Fruit fly (Drosophila melanogaster) whole organism, prepupa: ENCODE data around the gene CG2712.

Source experiments
- Blimp-1 ChIP-seq: fragments of 200-800 bp; sonication (Bioruptor generic); optimal IDR thresholded peaks from 3 replicates; lab custom pipeline; 2017; ENCODE audit warnings: missing biosample characterization, missing genetic modification characterization, mild to moderate bottlenecking, moderate library complexity, missing genetic modification reagents
- CG10631 ChIP-seq: fragments of 200-800 bp; sonication (Bioruptor generic); optimal IDR thresholded peaks from 2 replicates; lab custom pipeline; 2016; ENCODE audit warnings: missing biosample characterization, missing genetic modification characterization
- CG11294 ChIP-seq: fragments of 200-800 bp; sonication (Bioruptor generic); IDR thresholded peaks from 2 replicates; pipeline ENCODE4 v1.3.6; 2022; ENCODE audit warnings: missing biosample characterization, missing genetic modification characterization
- CG11902 ChIP-seq: fragments of 200-800 bp; sonication (Bioruptor generic); optimal IDR thresholded peaks from 3 replicates; lab custom pipeline; 2016; ENCODE audit warnings: missing biosample characterization, missing genetic modification characterization
- CG15336 ChIP-seq: fragments of 200-800 bp; sonication (Bioruptor generic); IDR thresholded peaks from 2 replicates; pipeline ENCODE4 v1.3.6; 2022; ENCODE audit warnings: missing biosample characterization, missing genetic modification characterization
- CG3032 ChIP-seq: fragments of 200-800 bp; optimal IDR thresholded peaks from 2 replicates; lab custom pipeline; 2019; ENCODE audit warnings: missing biosample characterization, mild to moderate bottlenecking, missing genetic modification characterization, moderate library complexity
- CG31627 ChIP-seq: fragments of 200-800 bp; sonication (Bioruptor generic); optimal IDR thresholded peaks from 3 replicates; lab custom pipeline; 2016; ENCODE audit warnings: missing biosample characterization, missing genetic modification characterization
- CG32006 ChIP-seq: fragments of 200-800 bp; sonication (Bioruptor generic); optimal IDR thresholded peaks from 3 replicates; lab custom pipeline; 2017; ENCODE audit warnings: missing biosample characterization, mild to moderate bottlenecking, missing genetic modification characterization
- CG3919 ChIP-seq: fragments of 200-800 bp; sonication (Bioruptor generic); optimal IDR thresholded peaks from 3 replicates; lab custom pipeline; 2016; ENCODE audit warnings: missing biosample characterization, missing genetic modification characterization
- CG4318 ChIP-seq: fragments of 200-800 bp; sonication (Bioruptor generic); optimal IDR thresholded peaks from 3 replicates; lab custom pipeline; 2017; ENCODE audit warnings: missing biosample characterization, mild to moderate bottlenecking, missing genetic modification characterization
- CG6163 ChIP-seq: fragments of 200-800 bp; sonication (Bioruptor generic); IDR thresholded peaks from 3 replicates; pipeline ENCODE4 v1.3.6; 2022; ENCODE audit warnings: missing biosample characterization, missing genetic modification characterization
- CG6792 ChIP-seq: fragments of 200-800 bp; sonication (Bioruptor generic); optimal IDR thresholded peaks from 3 replicates; lab custom pipeline; 2016; ENCODE audit warnings: missing biosample characterization, missing genetic modification characterization
- CG7368 ChIP-seq: fragments of 200-800 bp; sonication (Bioruptor generic); optimal IDR thresholded peaks from 3 replicates; lab custom pipeline; 2016; ENCODE audit warnings: missing biosample characterization, missing genetic modification characterization
- CG8119 ChIP-seq: fragments of 200-800 bp; sonication (Bioruptor generic); IDR thresholded peaks from 3 replicates; pipeline ENCODE4 v1.3.6; 2022; ENCODE audit warnings: missing biosample characterization, missing genetic modification characterization
- CG8319 ChIP-seq: fragments of 200-800 bp; sonication (Bioruptor generic); optimal IDR thresholded peaks from 3 replicates; lab custom pipeline; 2016; ENCODE audit warnings: missing biosample characterization, missing genetic modification characterization
- CG8632 ChIP-seq: fragments of 200-800 bp; sonication (Bioruptor generic); optimal IDR thresholded peaks from 3 replicates; lab custom pipeline; 2016; ENCODE audit warnings: missing biosample characterization, missing genetic modification characterization
- Eip78C ChIP-seq: fragments of 200-800 bp; sonication (Bioruptor generic); peaks from one replicate; lab custom pipeline; 2016; ENCODE audit warnings: missing biosample characterization, missing genetic modification characterization
- Ets96B ChIP-seq: fragments of 200-800 bp; optimal IDR thresholded peaks from 2 replicates; lab custom pipeline; 2019; ENCODE audit warnings: missing biosample characterization, mild to moderate bottlenecking, missing genetic modification characterization, moderate library complexity
- Gug ChIP-seq: fragments of 200-800 bp; sonication (Bioruptor generic); IDR thresholded peaks from 2 replicates; pipeline ENCODE4 v1.3.6; 2022; ENCODE audit warnings: missing biosample characterization, missing genetic modification characterization
- Hr39 ChIP-seq: fragments of 200-800 bp; sonication (Bioruptor generic); optimal IDR thresholded peaks from 2 replicates; lab custom pipeline; 2016; ENCODE audit warnings: missing biosample characterization, missing genetic modification characterization
- Lpt ChIP-seq: fragments of 200-800 bp; sonication (Bioruptor generic); optimal IDR thresholded peaks from 3 replicates; lab custom pipeline; 2016; ENCODE audit warnings: missing biosample characterization, missing genetic modification characterization
- Met ChIP-seq: fragments of 200-800 bp; sonication (Bioruptor generic); optimal IDR thresholded peaks from 3 replicates; lab custom pipeline; 2016; ENCODE audit warnings: missing biosample characterization, missing genetic modification characterization
- Smox ChIP-seq: fragments of 200-800 bp; sonication (Bioruptor generic); optimal IDR thresholded peaks from 3 replicates; lab custom pipeline; 2016; ENCODE audit warnings: missing biosample characterization, missing genetic modification characterization
- Sox102F ChIP-seq: fragments of 200-800 bp; sonication (Bioruptor generic); optimal IDR thresholded peaks from 2 replicates; lab custom pipeline; 2016; ENCODE audit warnings: missing biosample characterization, mild to moderate bottlenecking, missing genetic modification characterization
- Sox14 ChIP-seq: fragments of 200-800 bp; sonication (Bioruptor generic); optimal IDR thresholded peaks from 3 replicates; lab custom pipeline; 2016; ENCODE audit warnings: missing biosample characterization, missing genetic modification characterization
- achi ChIP-seq: fragments of 200-800 bp; sonication (Bioruptor generic); optimal IDR thresholded peaks from 3 replicates; lab custom pipeline; 2016; ENCODE audit warnings: missing biosample characterization, missing genetic modification characterization
- cyc ChIP-seq: fragments of 200-800 bp; sonication (Bioruptor generic); optimal IDR thresholded peaks from 3 replicates; lab custom pipeline; 2016; ENCODE audit warnings: missing biosample characterization, missing genetic modification characterization
- eg ChIP-seq: fragments of 200-800 bp; sonication (Bioruptor generic); IDR thresholded peaks from 3 replicates; pipeline ENCODE4 v1.3.6; 2022; ENCODE audit warnings: missing biosample characterization, missing genetic modification characterization
- esn ChIP-seq: fragments of 200-800 bp; sonication (Bioruptor generic); optimal IDR thresholded peaks from 2 replicates; lab custom pipeline; 2016; ENCODE audit warnings: missing biosample characterization, mild to moderate bottlenecking, missing genetic modification characterization, moderate library complexity
- fd59A ChIP-seq: fragments of 200-800 bp; sonication (Bioruptor generic); optimal IDR thresholded peaks from 2 replicates; lab custom pipeline; 2017; ENCODE audit warnings: missing biosample characterization, mild to moderate bottlenecking, missing genetic modification characterization, missing genetic modification reagents
- fkh ChIP-seq: fragments of 200-800 bp; sonication (Bioruptor generic); optimal IDR thresholded peaks from 3 replicates; lab custom pipeline; 2017; ENCODE audit warnings: missing biosample characterization, mild to moderate bottlenecking, missing genetic modification characterization, moderate library complexity
- lz ChIP-seq: fragments of 200-800 bp; sonication (Bioruptor generic); optimal IDR thresholded peaks from 3 replicates; lab custom pipeline; 2016; ENCODE audit warnings: missing biosample characterization, missing genetic modification characterization
- net ChIP-seq: fragments of 200-800 bp; sonication (Bioruptor generic); optimal IDR thresholded peaks from 3 replicates; lab custom pipeline; 2016; ENCODE audit warnings: missing biosample characterization, missing genetic modification characterization
- pdm3 ChIP-seq: fragments of 200-800 bp; sonication (Bioruptor generic); optimal IDR thresholded peaks from 3 replicates; lab custom pipeline; 2016; ENCODE audit warnings: missing biosample characterization, missing genetic modification characterization
- salr ChIP-seq, 2 experiments: fragments of 200-800 bp; sonication (Bioruptor generic); optimal IDR thresholded peaks; 3 replicates each; lab custom pipeline; 2016 to 2018; ENCODE audit warnings: missing biosample characterization in 2 of 2, missing genetic modification characterization in 2 of 2, mild to moderate bottlenecking in 1 of 2
- topi ChIP-seq: fragments of 200-800 bp; sonication (Bioruptor generic); optimal IDR thresholded peaks from 3 replicates; lab custom pipeline; 2016; ENCODE audit warnings: missing biosample characterization, missing genetic modification characterization
- vri ChIP-seq: fragments of 200-800 bp; sonication (Bioruptor generic); optimal IDR thresholded peaks from 3 replicates; lab custom pipeline; 2016; ENCODE audit warnings: missing biosample characterization, mild to moderate bottlenecking, missing genetic modification characterization

Gene CG2712

dm6 chrX:2703693-2704092, 28.6 kb upstream of the CG2712 start, which contains the start of gene Ugalt (continued):
- TF ChIP-seq fd59A (GFP tag; lab: Kevin White, UChicago) (peak; percentile 100), CG11902 (GFP tag; lab: Kevin White, UChicago) (peak; percentile 100), CG3919 (peak; percentile 100), Sox102F (GFP tag; lab: Kevin White, UChicago) (peak; percentile 100), Lpt (GFP tag; lab: Kevin White, UChicago) (peak; percentile 100), vri (peak; percentile 100), CG7368 (GFP tag; lab: Kevin White, UChicago) (peak; percentile 100), Gug (GFP tag; lab: Robert Waterston, UW) (peak; percentile 100), Hr39 (peak; percentile 100), Blimp-1 (GFP tag; lab: Kevin White, UChicago) (peak; percentile 100), Smox (peak; percentile 100), pdm3 (peak; percentile 100), salr (GFP tag; optimal IDR thresholded peaks at IDR 0.05; lab: Kevin White, UChicago) (peak; percentile 100), topi (GFP tag; lab: Kevin White, UChicago) (peak; percentile 100), CG3032 (tag; lab: Kevin White, UChicago) (peak; percentile 100), eg (GFP tag; lab: Robert Waterston, UW) (peak; percentile 100), CG8632 (GFP tag; lab: Kevin White, UChicago) (peak; percentile 100)

- peak; percentile 1 for TF ChIP-seq CG31627 (GFP tag; lab: Kevin White, UChicago)
- TF ChIP-seq net (GFP tag; lab: Kevin White, UChicago) = no peak
These were observed 28.0 kb upstream of the CG2712 start, which contains the start of gene eIF2Bbeta for dm6 chrX:2704134-2704773. Gene eIF2Bbeta (plus strand): TSS chrX:2704571.

DNA sequence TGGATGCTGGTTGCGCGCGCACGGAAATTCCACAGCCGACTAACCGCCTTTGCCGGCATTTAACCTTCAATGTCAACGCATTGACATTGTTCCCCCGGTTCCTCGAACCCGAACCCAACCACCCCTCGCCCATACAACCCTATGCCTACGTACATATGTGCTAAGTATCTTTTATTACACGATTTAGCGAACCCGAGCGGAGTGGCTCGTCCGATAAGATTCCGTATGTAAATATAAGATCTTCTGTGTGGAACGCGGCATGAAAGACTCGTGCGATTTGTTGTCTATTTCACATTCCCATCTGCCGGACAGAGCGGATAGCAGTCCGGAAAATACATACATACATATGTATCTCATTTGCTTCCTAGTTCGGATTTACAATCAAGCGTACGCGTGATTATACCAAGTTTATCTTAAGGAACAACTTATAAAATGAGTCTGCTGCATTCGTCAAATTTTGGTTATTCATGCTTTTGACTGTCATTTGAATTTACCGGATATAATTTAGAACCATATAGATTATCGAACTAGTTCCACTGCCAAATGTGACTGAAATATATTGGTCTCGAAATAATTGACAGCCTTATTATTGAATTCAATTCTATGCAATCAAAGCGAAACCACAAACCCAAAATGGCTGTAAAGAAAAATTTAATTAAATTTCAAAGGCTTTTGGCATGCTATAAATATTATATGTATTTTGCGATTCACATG, 24.7 kb upstream of the CG2712 start, which contains the start of gene CG2680:
Gene CG2680 (minus strand): TSS at position 51 of the 714 bp plus-strand sequence.
- peak; percentile 9 for TF ChIP-seq achi
- TF ChIP-seq fkh (GFP tag; lab: Kevin White, UChicago) = peak; percentile 39
- no peak for TF ChIP-seq Sox102F (GFP tag; lab: Kevin White, UChicago)
- TF ChIP-seq CG8119 (GFP tag; lab: Robert Waterston, UW) = no peak
- no peak for TF ChIP-seq Ets96B (tag; lab: Kevin White, UChicago)

dm6 chrX:2708156-2708734, 24.0 kb upstream of the CG2712 start, which contains the start of gene CG2681:
Gene CG2681 (plus strand): TSS chrX:2708684.
- TF ChIP-seq Eip78C (GFP tag; lab: Kevin White, UChicago) (peak; percentile 57), Gug (GFP tag; lab: Robert Waterston, UW) (peak; percentile 38; the same call in 1 of the 2 replicates), Hr39 (peak; percentile 49), CG11294 (GFP tag; lab: Robert Waterston, UW) (peak; percentile 46), eg (GFP tag; lab: Robert Waterston, UW) (peak; percentile 68), Met (no peak), CG7368 (GFP tag; lab: Kevin White, UChicago) (peak; percentile 37), CG10631 (GFP tag; lab: Kevin White, UChicago) (no peak), topi (GFP tag; lab: Kevin White, UChicago) (peak; percentile 18), Sox14 (GFP tag; lab: Kevin White, UChicago) (peak; percentile 34), CG32006 (GFP tag; lab: Kevin White, UChicago) (no peak), CG4318 (GFP tag; lab: Kevin White, UChicago) (no peak), CG31627 (GFP tag; lab: Kevin White, UChicago) (peak; percentile 22), CG6163 (GFP tag; lab: Robert Waterston, UW) (peak; percentile 71), lz (GFP tag; lab: Kevin White, UChicago) (peak; percentile 20), CG8319 (no peak), CG6792 (GFP tag; lab: Kevin White, UChicago) (peak; percentile 2), esn (GFP tag; lab: Kevin White, UChicago) (peak; percentile 7), cyc (peak; percentile 16), CG15336 (GFP tag; lab: Robert Waterston, UW) (peak; percentile 33; the same call in 1 of the 2 replicates)
